Worm (Caenorhabditis elegans): ENCODE measurements around the gene F22E5.2.

- no peak for TF ChIP-seq W03F9.2 (tag; optimal IDR thresholded peaks at IDR 0.05)
- no peak for TF ChIP-seq dao-5 (tag; optimal IDR thresholded peaks at IDR 0.05)
- no peak for TF ChIP-seq him-1 (tag; optimal IDR thresholded peaks at IDR 0.05)
Observed at ce11 chrII:2681118-2681517, 15.9 kb downstream of the F22E5.2 start, which contains the start of gene F34D6.1.

All from whole organism, L4/young adult.